Worm (Caenorhabditis elegans) whole organism, young adult: ENCODE data around the gene F58G11.4.
A peak's percentile ranks its signal among the peaks of the same experiment; 100 is the strongest.

ENCODE experiments used
- B0336.3 ChIP-seq: fragments of 200-800 bp; sonication (Bioruptor generic); IDR thresholded peaks from 2 replicates; pipeline ENCODE4 v1.3.6; 2022; ENCODE audit warnings: missing genetic modification characterization, missing compliant biosample characterization
- C06A6.2 ChIP-seq: fragments of 200-800 bp; sonication (Bioruptor generic); conservative IDR thresholded peaks from 2 replicates; pipeline ENCODE4 v1.3.6; 2022; ENCODE audit warnings: missing genetic modification characterization, missing compliant biosample characterization
- F22D6.2 ChIP-seq: sonication (generic microtip); optimal IDR thresholded peaks from 2 replicates; lab custom pipeline; 2016; ENCODE audit warnings: mild to moderate bottlenecking, missing genetic modification characterization, missing compliant biosample characterization
- F37B4.10 ChIP-seq: fragments of 200-800 bp; sonication (Bioruptor generic); IDR thresholded peaks from 2 replicates; pipeline ENCODE4 v1.3.6; 2022; ENCODE audit warnings: missing genetic modification characterization, missing compliant biosample characterization
- Y53F4B.3 ChIP-seq: fragments of 200-800 bp; sonication (Bioruptor generic); IDR thresholded peaks from 2 replicates; pipeline ENCODE4 v1.3.6; 2022; ENCODE audit warnings: missing genetic modification reagents, missing genetic modification characterization, missing compliant biosample characterization
- Y95B8A.8 ChIP-seq: fragments of 200-800 bp; sonication (Bioruptor generic); IDR thresholded peaks from 2 replicates; pipeline ENCODE4 v1.3.6; 2022; ENCODE audit warnings: missing genetic modification reagents, missing genetic modification characterization, missing compliant biosample characterization
- athp-1 ChIP-seq: sonication (generic microtip); optimal IDR thresholded peaks from 2 replicates; lab custom pipeline; 2017; ENCODE audit warnings: mild to moderate bottlenecking, missing genetic modification characterization, missing compliant biosample characterization
- attf-5 ChIP-seq: fragments of 200-800 bp; sonication (Bioruptor generic); optimal IDR thresholded peaks from 2 replicates; lab custom pipeline; 2018; ENCODE audit warnings: mild to moderate bottlenecking, missing genetic modification characterization, missing compliant biosample characterization
- bed-1 ChIP-seq: fragments of 200-800 bp; sonication (Bioruptor generic); IDR thresholded peaks from 2 replicates; pipeline ENCODE4 v1.3.6; 2022; ENCODE audit warnings: missing genetic modification reagents, missing genetic modification characterization, missing compliant biosample characterization
- cebp-2 ChIP-seq: fragments of 200-800 bp; sonication (Bioruptor generic); IDR thresholded peaks from 2 replicates; pipeline ENCODE4 v1.3.6; 2022; ENCODE audit warnings: missing genetic modification characterization, missing compliant biosample characterization
- chd-7 ChIP-seq: sonication (generic microtip); optimal IDR thresholded peaks from 2 replicates; lab custom pipeline; 2016; ENCODE audit warnings: mild to moderate bottlenecking, missing genetic modification characterization, moderate library complexity, missing compliant biosample characterization
- dpff-1 ChIP-seq: sonication (generic microtip); optimal IDR thresholded peaks from 2 replicates; lab custom pipeline; 2017; ENCODE audit warnings: mild to moderate bottlenecking, missing genetic modification characterization, missing compliant biosample characterization
- dpl-1 ChIP-seq: fragments of 150-350 bp; optimal IDR thresholded peaks from 2 replicates; lab custom pipeline; 2014; ENCODE audit warnings: missing biosample characterization, missing genetic modification reagents, missing genetic modification characterization
- efl-1 ChIP-seq: fragments of 150-350 bp; optimal IDR thresholded peaks from 2 replicates; lab custom pipeline; 2014; ENCODE audit warnings: missing biosample characterization, missing genetic modification reagents, missing genetic modification characterization
- egl-18 ChIP-seq: fragments of 200-800 bp; sonication (Bioruptor generic); IDR thresholded peaks from 2 replicates; pipeline ENCODE4 v1.3.6; 2022; ENCODE audit warnings: missing genetic modification reagents, missing genetic modification characterization, missing compliant biosample characterization
- egl-44 ChIP-seq: fragments of 200-800 bp; sonication (Bioruptor generic); IDR thresholded peaks from 2 replicates; pipeline ENCODE4 v1.3.6; 2022; ENCODE audit warnings: missing genetic modification reagents, missing genetic modification characterization, missing compliant biosample characterization
- egrh-3 ChIP-seq: fragments of 200-800 bp; sonication (Bioruptor generic); IDR thresholded peaks from 2 replicates; pipeline ENCODE4 v1.3.6; 2022; ENCODE audit warnings: missing genetic modification reagents, missing genetic modification characterization, missing compliant biosample characterization
- ets-4 ChIP-seq: fragments of 200-800 bp; sonication (Bioruptor generic); optimal IDR thresholded peaks from 2 replicates; lab custom pipeline; 2018; ENCODE audit warnings: mild to moderate bottlenecking, missing genetic modification characterization, missing compliant biosample characterization
- fkh-3 ChIP-seq: sonication (generic microtip); optimal IDR thresholded peaks from 2 replicates; lab custom pipeline; 2016; ENCODE audit warnings: mild to moderate bottlenecking, missing genetic modification characterization, missing compliant biosample characterization
- gei-17 ChIP-seq: fragments of 200-800 bp; sonication (Bioruptor generic); optimal IDR thresholded peaks from 2 replicates; lab custom pipeline; 2018; ENCODE audit warnings: mild to moderate bottlenecking, missing genetic modification characterization, missing compliant biosample characterization
- him-1 ChIP-seq: sonication (generic microtip); optimal IDR thresholded peaks from 2 replicates; lab custom pipeline; 2016; ENCODE audit warnings: missing genotype, missing genetic modification reagents, missing genetic modification characterization, missing compliant biosample characterization
- hlh-12 ChIP-seq: sonication (generic microtip); optimal IDR thresholded peaks from 2 replicates; lab custom pipeline; 2016; ENCODE audit warnings: missing genetic modification characterization, missing compliant biosample characterization
- hmg-1.2 ChIP-seq: fragments of 200-800 bp; sonication (Bioruptor generic); IDR thresholded peaks from 2 replicates; pipeline ENCODE4 v1.3.6; 2022; ENCODE audit warnings: missing genetic modification reagents, missing genetic modification characterization, missing compliant biosample characterization
- let-526 ChIP-seq: fragments of 200-800 bp; sonication (Bioruptor generic); IDR thresholded peaks from 2 replicates; pipeline ENCODE4 v1.3.6; 2022; ENCODE audit warnings: missing genetic modification reagents, missing genetic modification characterization, missing compliant biosample characterization
- lin-26 ChIP-seq: fragments of 200-800 bp; sonication (Bioruptor generic); IDR thresholded peaks from 2 replicates; pipeline ENCODE4 v1.3.6; 2022; ENCODE audit warnings: missing genetic modification reagents, missing genetic modification characterization, missing compliant biosample characterization
- lin-54 ChIP-seq: fragments of 200-800 bp; sonication (Bioruptor generic); optimal IDR thresholded peaks from 2 replicates; lab custom pipeline; 2018; ENCODE audit warnings: mild to moderate bottlenecking, missing genetic modification characterization, missing compliant biosample characterization
- lir-1 ChIP-seq: fragments of 200-800 bp; sonication (Bioruptor generic); conservative IDR thresholded peaks from 2 replicates; pipeline ENCODE4 v1.3.6; 2022; ENCODE audit warnings: missing genetic modification reagents, missing genetic modification characterization, missing compliant biosample characterization
- mxl-1 ChIP-seq: sonication (generic microtip); optimal IDR thresholded peaks from 2 replicates; lab custom pipeline; 2016; ENCODE audit warnings: missing genetic modification characterization, missing compliant biosample characterization
- nfya-1 ChIP-seq: sonication (generic microtip); optimal IDR thresholded peaks from 2 replicates; lab custom pipeline; 2017; ENCODE audit warnings: antibody characterized with exemption, missing compliant biosample characterization, missing genetic modification characterization, borderline replicate concordance; ENCODE audit not compliant: insufficient read depth
- nfyb-1 ChIP-seq: fragments of 200-800 bp; sonication (Bioruptor generic); IDR thresholded peaks from 2 replicates; pipeline ENCODE4 v1.3.6; 2022; ENCODE audit warnings: missing genetic modification reagents, missing genetic modification characterization, missing compliant biosample characterization
- nhr-27 ChIP-seq: fragments of 200-800 bp; sonication (Bioruptor generic); optimal IDR thresholded peaks from 2 replicates; lab custom pipeline; 2018; ENCODE audit warnings: mild to moderate bottlenecking, missing genetic modification characterization, moderate library complexity, missing compliant biosample characterization
- nhr-80 ChIP-seq: sonication (generic microtip); optimal IDR thresholded peaks from 2 replicates; lab custom pipeline; 2016; ENCODE audit warnings: missing genetic modification characterization, missing compliant biosample characterization
- nhr-90 ChIP-seq: sonication (generic microtip); optimal IDR thresholded peaks from 2 replicates; lab custom pipeline; 2016; ENCODE audit warnings: missing genotype, mild to moderate bottlenecking, missing genetic modification characterization, missing compliant biosample characterization
- repo-1 ChIP-seq: sonication (generic microtip); optimal IDR thresholded peaks from 2 replicates; lab custom pipeline; 2017; ENCODE audit warnings: mild to moderate bottlenecking, missing genetic modification characterization, missing compliant biosample characterization
- snpc-4 ChIP-seq, 5 experiments: fragments of 150-350 bp in 1 of 5; sonication (generic microtip) in 4 of 5; optimal IDR thresholded peaks; 2 replicates each; lab custom pipeline; 2014 to 2018; ENCODE audit warnings: missing genetic modification characterization in 5 of 5, missing biosample characterization in 3 of 5, antibody characterized with exemption in 2 of 5, mild to moderate bottlenecking in 2 of 5, missing compliant biosample characterization in 2 of 5, missing genotype in 2 of 5, moderate library complexity in 2 of 5, missing genetic modification reagents in 1 of 5
- sptf-2 ChIP-seq: fragments of 200-800 bp; sonication (Bioruptor generic); optimal IDR thresholded peaks from 2 replicates; lab custom pipeline; 2018; ENCODE audit warnings: mild to moderate bottlenecking, missing genetic modification characterization, missing compliant biosample characterization
- tbx-9 ChIP-seq: sonication (generic microtip); optimal IDR thresholded peaks from 2 replicates; lab custom pipeline; 2016; ENCODE audit warnings: borderline replicate concordance, missing genetic modification characterization, inconsistent platforms, missing compliant biosample characterization
- unc-62 ChIP-seq: fragments of 150-350 bp; optimal IDR thresholded peaks from 2 replicates; lab custom pipeline; 2014; ENCODE audit warnings: missing biosample characterization, missing genetic modification reagents, missing genetic modification characterization
- xnd-1 ChIP-seq: sonication (generic microtip); optimal IDR thresholded peaks from 2 replicates; lab custom pipeline; 2016; ENCODE audit warnings: missing genotype, missing genetic modification reagents, missing genetic modification characterization, missing compliant biosample characterization
- ztf-22 ChIP-seq: fragments of 200-800 bp; sonication (Bioruptor generic); optimal IDR thresholded peaks from 2 replicates; lab custom pipeline; 2018; ENCODE audit warnings: mild to moderate bottlenecking, missing genetic modification characterization, moderate library complexity, missing compliant biosample characterization

Gene F58G11.4

DNA sequence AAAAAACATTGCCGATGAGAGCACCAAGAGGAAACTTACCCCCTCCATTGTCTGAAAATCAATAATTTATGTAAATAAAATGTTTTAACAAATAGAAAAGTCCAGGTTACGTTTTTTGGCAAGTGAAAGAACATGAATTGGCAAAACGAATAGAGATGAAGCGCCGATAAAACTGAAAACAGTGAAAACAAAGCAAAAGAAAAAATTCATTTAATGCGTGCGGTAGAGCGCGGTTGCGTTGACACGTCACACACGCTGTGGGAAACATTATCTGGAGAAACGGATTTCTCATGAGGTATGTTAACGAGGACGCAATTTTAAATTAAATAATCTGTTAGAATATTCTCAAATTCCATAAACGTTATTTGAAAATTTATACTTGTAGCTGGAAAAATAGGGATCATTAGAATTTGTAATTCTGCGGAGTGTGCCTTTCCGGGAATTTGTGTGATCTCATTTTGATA is 42.9 kb downstream of the F58G11.4 start, which contains the start of gene zipt-9 (continued):
- TF ChIP-seq dpl-1 (no peak), ets-4 (GFP tag; lab: Kevin White, UChicago) (no peak), B0336.3 (GFP tag; lab: Robert Waterston, UW) (no peak), dpff-1 (tag; lab: Kevin White, UChicago) (no peak), lir-1 (no peak), egl-18 (GFP tag; lab: Robert Waterston, UW) (no peak), chd-7 (no peak), bed-1 (GFP tag; lab: Robert Waterston, UW) (no peak), unc-62 (no peak), efl-1 (GFP tag; lab: Kevin White, UChicago) (peak; percentile 27), repo-1 (tag; lab: Kevin White, UChicago) (no peak), lin-54 (GFP tag; lab: Kevin White, UChicago) (peak; percentile 58), xnd-1 (tag; lab: Kevin White, UChicago) (no peak), ztf-22 (GFP tag; lab: Kevin White, UChicago) (no peak), athp-1 (tag; lab: Kevin White, UChicago) (no peak), F37B4.10 (no peak), nfya-1 (tag; lab: Kevin White, UChicago) (no peak), egrh-3 (GFP tag; lab: Robert Waterston, UW) (no peak), let-526 (no peak), Y95B8A.8 (GFP tag; lab: Robert Waterston, UW) (no peak), lin-26 (no peak), hlh-12 (tag; lab: Kevin White, UChicago) (no peak), tbx-9 (no peak), hmg-1.2 (GFP tag; lab: Robert Waterston, UW) (peak; percentile 57), attf-5 (GFP tag; lab: Kevin White, UChicago) (peak; percentile 80), Y53F4B.3 (GFP tag; lab: Robert Waterston, UW) (no peak), C06A6.2 (no peak), snpc-4 (GFP tag; optimal IDR thresholded peaks at IDR 0.05; lab: Kevin White, UChicago) (no peak), snpc-4 (tag; optimal IDR thresholded peaks at IDR 0.05; lab: Kevin White, UChicago) (peak in 2 of 4 experiments; percentile 16 to 63), nhr-90 (tag; lab: Kevin White, UChicago) (no peak), sptf-2 (no peak), him-1 (tag; lab: Kevin White, UChicago) (peak; percentile 24), mxl-1 (no peak), nhr-27 (tag; lab: Kevin White, UChicago) (no peak), cebp-2 (no peak), nhr-80 (tag; lab: Kevin White, UChicago) (peak; percentile 49), gei-17 (no peak), fkh-3 (tag; lab: Kevin White, UChicago) (no peak), egl-44 (GFP tag; lab: Robert Waterston, UW) (no peak), F22D6.2 (tag; lab: Kevin White, UChicago) (peak; percentile 23), nfyb-1 (GFP tag; lab: Robert Waterston, UW) (no peak)
- TF ChIP-seq, all 124 proteins: peak for 38

DNA sequence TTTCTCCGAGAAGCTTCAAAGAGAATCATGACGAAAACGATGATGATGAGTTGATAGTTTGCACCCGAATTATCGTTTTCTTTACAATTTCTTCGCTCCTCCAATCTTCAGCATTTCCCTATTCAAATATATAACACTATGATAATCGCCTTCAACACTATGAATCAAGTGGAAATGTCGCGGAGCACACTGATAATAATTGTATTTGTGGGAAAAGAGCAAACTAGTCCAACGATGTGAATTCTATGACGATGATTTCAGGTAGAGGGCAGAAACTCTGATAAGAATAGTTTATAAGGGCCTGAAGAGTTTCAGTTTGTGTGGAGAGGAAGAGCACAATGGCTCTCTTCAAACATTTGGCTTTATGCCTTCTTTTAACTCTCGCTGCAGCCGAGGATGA is 44.1 kb downstream of the F58G11.4 start, which contains the start of gene T01D3.6:
Gene T01D3.6, plus strand, starts transcription at position 294 of the 400 bp plus-strand sequence.
- TF ChIP-seq nhr-80 (tag; lab: Kevin White, UChicago) (peak; percentile 65), athp-1 (tag; lab: Kevin White, UChicago) (no peak), ztf-22 (GFP tag; lab: Kevin White, UChicago) (peak; percentile 12)
